Worm (Caenorhabditis elegans) whole organism, early embryonic: ENCODE results near the gene bli-2.

ENCODE experiments used
- F13C5.2 ChIP-seq: sonication (generic microtip); optimal IDR thresholded peaks from 2 replicates; lab custom pipeline; 2017; ENCODE audit warnings: mild to moderate bottlenecking, missing genetic modification characterization, inconsistent platforms, missing compliant biosample characterization
- aly-1 ChIP-seq: sonication (generic microtip); optimal IDR thresholded peaks from 2 replicates; lab custom pipeline; 2016; ENCODE audit warnings: missing genetic modification characterization, missing compliant biosample characterization
- ama-1 ChIP-seq: fragments of 150-350 bp; optimal IDR thresholded peaks from 2 replicates; lab custom pipeline; 2014
- ceh-36 ChIP-seq: sonication (generic microtip); optimal IDR thresholded peaks from 2 replicates; lab custom pipeline; 2016; ENCODE audit warnings: missing genetic modification characterization, inconsistent platforms, missing compliant biosample characterization
- flt-1 ChIP-seq: fragments of 200-800 bp; sonication (Bioruptor generic); IDR thresholded peaks from 2 replicates; pipeline ENCODE4 v1.3.6; 2022; ENCODE audit warnings: missing genetic modification characterization, missing compliant biosample characterization
- hmg-4 ChIP-seq: fragments of 200-800 bp; sonication (Bioruptor generic); optimal IDR thresholded peaks from 2 replicates; lab custom pipeline; 2018; ENCODE audit warnings: mild to moderate bottlenecking, missing genetic modification characterization, missing compliant biosample characterization
- hnd-1 ChIP-seq: sonication (generic microtip); optimal IDR thresholded peaks from 2 replicates; lab custom pipeline; 2016; ENCODE audit warnings: missing genetic modification characterization, missing compliant biosample characterization
- scrt-1 ChIP-seq: fragments of 200-800 bp; sonication (Bioruptor generic); IDR thresholded peaks from 2 replicates; pipeline ENCODE4 v1.3.6; 2022; ENCODE audit warnings: missing genetic modification characterization, missing compliant biosample characterization
- sea-1 ChIP-seq: fragments of 200-800 bp; sonication (Bioruptor generic); conservative IDR thresholded peaks from 2 replicates; pipeline ENCODE4 v1.3.6; 2022; ENCODE audit warnings: missing genetic modification characterization, missing compliant biosample characterization
- tbx-11 ChIP-seq: fragments of 200-800 bp; sonication (Bioruptor generic); IDR thresholded peaks from 2 replicates; pipeline ENCODE4 v1.3.6; 2022; ENCODE audit warnings: missing genetic modification characterization, missing compliant biosample characterization
- tbx-37 ChIP-seq: fragments of 200-800 bp; sonication (Bioruptor generic); conservative IDR thresholded peaks from 2 replicates; pipeline ENCODE4 v1.3.6; 2022; ENCODE audit warnings: missing genetic modification reagents, missing genetic modification characterization, missing compliant biosample characterization
- tra-4 ChIP-seq: sonication (generic microtip); optimal IDR thresholded peaks from 2 replicates; lab custom pipeline; 2017; ENCODE audit warnings: missing genetic modification characterization, missing compliant biosample characterization

ce11 chrII:5642110-5642509 lies 10.1 kb downstream of the bli-2 start:
- TF ChIP-seq ama-1 (no peak), F13C5.2 (no peak), tbx-37 (GFP tag; lab: Robert Waterston, UW) (no peak), tbx-11 (GFP tag; lab: Robert Waterston, UW) (no peak), ceh-36 (tag; lab: Kevin White, UChicago) (no peak), aly-1 (no peak), hnd-1 (tag; lab: Kevin White, UChicago) (no peak), scrt-1 (GFP tag; lab: Robert Waterston, UW) (no peak), hmg-4 (GFP tag; lab: Kevin White, UChicago) (no peak), flt-1 (GFP tag; lab: Robert Waterston, UW) (no peak), tra-4 (tag; lab: Kevin White, UChicago) (no peak), sea-1 (GFP tag; lab: Robert Waterston, UW) (no peak)
